Fruit fly (Drosophila melanogaster): ENCODE data around the gene CG4362.
A peak's percentile ranks its signal among the peaks of the same experiment; 100 is the strongest.

The CG4362 gene

dm6 chr3R:20259440-20260170 lies 47.7 kb downstream of the CG4362 start (continued):
- TF ChIP-seq hbn (GFP tag; IDR thresholded peaks at IDR 0.05; ENCODE audit: partially characterized antibody) (no peak), zf30C (GFP tag; optimal IDR thresholded peaks at IDR 0.05) (no peak), CG8388 (GFP tag; optimal IDR thresholded peaks at IDR 0.05) (no peak), CG11723 (GFP tag; optimal IDR thresholded peaks at IDR 0.05) (no peak), CG7928 (GFP tag; optimal IDR thresholded peaks at IDR 0.05) (no peak), YL-1 (GFP tag; optimal IDR thresholded peaks at IDR 0.05) (peak; percentile 21), gfzf (GFP tag; optimal IDR thresholded peaks at IDR 0.05) (no peak), CG10462 (GFP tag; optimal IDR thresholded peaks at IDR 0.05) (no peak), Chrac-16 (GFP tag; optimal IDR thresholded peaks at IDR 0.05) (no peak), cato (GFP tag; optimal IDR thresholded peaks at IDR 0.05; ENCODE audit: borderline replicate concordance) (no peak), ham (GFP tag; IDR thresholded peaks at IDR 0.05) (no peak), dysf (GFP tag; IDR thresholded peaks at IDR 0.05) (peak; percentile 30; the same call in 1 of the 3 replicates), seq (GFP tag; IDR thresholded peaks at IDR 0.05) (no peak; the same call in 1 of the 2 replicates), otp (GFP tag; IDR thresholded peaks at IDR 0.05) (no peak), Fer2 (tag; optimal IDR thresholded peaks at IDR 0.05) (no peak), Hand (GFP tag; optimal IDR thresholded peaks at IDR 0.05) (no peak), C15 (GFP tag; IDR thresholded peaks at IDR 0.05) (no peak), her (GFP tag; optimal IDR thresholded peaks at IDR 0.05) (no peak), CG13775 (GFP tag; optimal IDR thresholded peaks at IDR 0.05) (no peak), Jarid2 (GFP tag; optimal IDR thresholded peaks at IDR 0.05) (no peak), NC2α (GFP tag; optimal IDR thresholded peaks at IDR 0.05) (no peak), Side (GFP tag; optimal IDR thresholded peaks at IDR 0.05) (no peak), CG3281 (GFP tag; optimal IDR thresholded peaks at IDR 0.05) (peak; percentile 51), unpg (GFP tag; optimal IDR thresholded peaks at IDR 0.05) (peak; percentile 41), CG32532 (GFP tag; IDR thresholded peaks at IDR 0.05) (no peak), gem (tag; optimal IDR thresholded peaks at IDR 0.05) (peak; percentile 60), wek (GFP tag; optimal IDR thresholded peaks at IDR 0.05) (peak; percentile 34), gcm (GFP tag; optimal IDR thresholded peaks at IDR 0.05) (peak; percentile 50), amos (GFP tag; IDR thresholded peaks at IDR 0.05; ENCODE audit: partially characterized antibody) (no peak), esg (GFP tag; conservative IDR thresholded peaks at IDR 0.05) (no peak), CG6689 (GFP tag; IDR thresholded peaks at IDR 0.05) (peak; percentile 55; the same call in 1 of the 2 replicates), Blimp-1 (GFP tag; optimal IDR thresholded peaks at IDR 0.05) (peak; percentile 50), CG2116 (GFP tag; optimal IDR thresholded peaks at IDR 0.05) (peak; percentile 24), CG1792 (GFP tag; optimal IDR thresholded peaks at IDR 0.05) (peak; percentile 6), CG4404 (GFP tag; IDR thresholded peaks at IDR 0.05) (no peak), Hmx (GFP tag; optimal IDR thresholded peaks at IDR 0.05) (no peak), CG7963 (GFP tag; IDR thresholded peaks at IDR 0.05; ENCODE audit: partially characterized antibody) (no peak), run (tag; optimal IDR thresholded peaks at IDR 0.05) (no peak), ato (GFP tag; IDR thresholded peaks at IDR 0.05; ENCODE audit: partially characterized antibody) (no peak), ind (GFP tag; optimal IDR thresholded peaks at IDR 0.05) (no peak), Doc3 (GFP tag; IDR thresholded peaks at IDR 0.05; ENCODE audit: partially characterized antibody) (no peak), CG15011 (GFP tag; optimal IDR thresholded peaks at IDR 0.05) (no peak), slbo (GFP tag; IDR thresholded peaks at IDR 0.05) (no peak; the same call in 1 of the 2 replicates), CG12942 (GFP tag; optimal IDR thresholded peaks at IDR 0.05) (no peak), Ravus (GFP tag; IDR thresholded peaks at IDR 0.05) (no peak), aop (GFP tag; IDR thresholded peaks at IDR 0.05) (no peak), Dip2 (GFP tag; IDR thresholded peaks at IDR 0.05) (no peak), B-H2 (GFP tag; optimal IDR thresholded peaks at IDR 0.05) (no peak), shn (GFP tag; optimal IDR thresholded peaks at IDR 0.05) (no peak), Lim3 (GFP tag; IDR thresholded peaks at IDR 0.05) (no peak)
